Worm (Caenorhabditis elegans): Measurements from ENCODE around the gene bath-19.
"Not testable (repeated sequence)": the region's sequence is repeated elsewhere in the genome, so short reads cannot be mapped to it uniquely, and the experiment has no call there.

ce11 chrII:2000720-2001119 is 38.5 kb downstream of the bath-19 start, which contains the start of gene ceh-84:
- TF ChIP-seq ham-2 (GFP tag; optimal IDR thresholded peaks at IDR 0.05); ztf-11 (tag; optimal IDR thresholded peaks at IDR 0.05); snpc-4 (tag; optimal IDR thresholded peaks at IDR 0.05); ces-1 (GFP tag; optimal IDR thresholded peaks at IDR 0.05); unc-62 (GFP tag; optimal IDR thresholded peaks at IDR 0.05); nhr-28 (tag; optimal IDR thresholded peaks at IDR 0.05); nhr-12 (tag; optimal IDR thresholded peaks at IDR 0.05); blmp-1 (tag; optimal IDR thresholded peaks at IDR 0.05); lin-13 (tag; optimal IDR thresholded peaks at IDR 0.05); bed-3 (GFP tag; optimal IDR thresholded peaks at IDR 0.05); nhr-76 (tag; optimal IDR thresholded peaks at IDR 0.05); nhr-237 (tag; optimal IDR thresholded peaks at IDR 0.05); pha-4 (tag; optimal IDR thresholded peaks at IDR 0.05): not testable (repeated sequence)
